Fruit fly (Drosophila melanogaster): Measurements from ENCODE around the gene CG1299.

DNA sequence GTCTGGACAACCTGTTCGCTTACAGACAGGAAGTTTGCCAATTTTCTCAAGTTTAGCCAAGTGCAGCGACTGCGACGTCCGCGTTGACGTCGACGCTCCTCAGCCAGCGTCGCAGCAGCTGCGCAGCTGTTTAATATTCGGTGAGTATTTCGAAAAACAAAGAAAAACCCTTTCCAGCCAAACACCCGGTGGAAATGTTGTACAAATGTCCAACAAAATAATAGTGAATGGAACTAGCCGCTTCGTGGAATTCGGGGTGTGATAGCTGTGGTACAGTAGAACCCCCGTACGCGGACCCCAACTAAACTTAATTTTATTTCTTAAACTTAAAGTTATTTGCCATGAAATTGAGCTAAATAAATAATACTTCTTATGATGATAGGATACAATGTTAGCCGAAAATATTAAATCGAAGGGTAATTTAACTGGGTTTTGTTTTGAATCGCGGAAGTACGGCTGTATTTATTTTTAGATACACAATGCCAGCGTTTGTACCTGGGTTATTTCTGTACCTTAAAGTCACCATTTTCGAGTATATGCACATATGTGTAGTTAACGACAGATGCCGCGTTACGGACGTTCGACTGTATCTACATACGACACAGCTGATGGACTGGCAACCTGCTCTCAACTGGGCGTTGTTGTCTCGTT is 39.5 kb upstream of the CG1299 start:
- no peak for TF ChIP-seq psq (optimal IDR thresholded peaks at IDR 0.05)
- no peak for TF ChIP-seq Sin3A (optimal IDR thresholded peaks at IDR 0.05)
- no peak for TF ChIP-seq h (optimal IDR thresholded peaks at IDR 0.05)
- no peak for TF ChIP-seq ttk (optimal IDR thresholded peaks at IDR 0.05)
- no peak for TF ChIP-seq Myc (optimal IDR thresholded peaks at IDR 0.05)
- TF ChIP-seq insv (optimal IDR thresholded peaks at IDR 0.05) = no peak

Data from Kc167 (cell line).